Worm (Caenorhabditis elegans) whole organism, L2 larva: ENCODE results near the gene spop-1.

ENCODE experiments used
- alr-1 ChIP-seq: fragments of 150-350 bp; optimal IDR thresholded peaks from 2 replicates; lab custom pipeline; 2014; ENCODE audit warnings: missing biosample characterization, missing genetic modification characterization
- ama-1 ChIP-seq: fragments of 150-350 bp; optimal IDR thresholded peaks from 2 replicates; lab custom pipeline; 2018; ENCODE audit warnings: inconsistent platforms
- egl-27 ChIP-seq: sonication (generic microtip); optimal IDR thresholded peaks from 3 replicates; lab custom pipeline; 2017; ENCODE audit warnings: missing biosample characterization, missing genetic modification reagents, missing genetic modification characterization
- elt-1 ChIP-seq: fragments of 150-350 bp; optimal IDR thresholded peaks from 2 replicates; lab custom pipeline; 2014; ENCODE audit warnings: missing biosample characterization, missing genetic modification characterization
- gmeb-1 ChIP-seq: fragments of 150-350 bp; optimal IDR thresholded peaks from 2 replicates; lab custom pipeline; 2014; ENCODE audit warnings: missing biosample characterization, missing genetic modification characterization
- lin-13 ChIP-seq: fragments of 150-350 bp; optimal IDR thresholded peaks from 2 replicates; lab custom pipeline; 2014; ENCODE audit warnings: missing biosample characterization, missing genetic modification reagents, missing genetic modification characterization
- lsy-2 ChIP-seq, 2 experiments: fragments of 150-350 bp in 1 of 2; sonication (generic microtip) in 1 of 2; optimal IDR thresholded peaks; 2 replicates each; lab custom pipeline; 2014 to 2017; ENCODE audit warnings: missing biosample characterization in 2 of 2, missing genetic modification characterization in 2 of 2
- mab-5 ChIP-seq: fragments of 150-350 bp; optimal IDR thresholded peaks from 2 replicates; lab custom pipeline; 2014; ENCODE audit warnings: missing biosample characterization, missing genetic modification characterization
- mdl-1 ChIP-seq, 2 experiments: fragments of 150-350 bp in 1 of 2; sonication (generic microtip) in 1 of 2; optimal IDR thresholded peaks; 2 replicates each; lab custom pipeline; 2017; ENCODE audit warnings: missing biosample characterization in 2 of 2, missing genetic modification characterization in 2 of 2
- peb-1 ChIP-seq: fragments of 150-350 bp; optimal IDR thresholded peaks from 2 replicates; lab custom pipeline; 2014; ENCODE audit warnings: missing biosample characterization, missing genetic modification characterization
- unc-39 ChIP-seq: fragments of 150-350 bp; optimal IDR thresholded peaks from 2 replicates; lab custom pipeline; 2014; ENCODE audit warnings: missing biosample characterization, missing genetic modification characterization

- TF ChIP-seq egl-27 (tag; lab: Kevin White, UChicago), result no peak
- no peak for TF ChIP-seq mab-5 (tag; lab: Kevin White, UChicago)
- TF ChIP-seq gmeb-1 (tag; lab: Kevin White, UChicago), result no peak
- TF ChIP-seq lin-13 (GFP tag; lab: Kevin White, UChicago), result no peak
- TF ChIP-seq alr-1 (tag; lab: Kevin White, UChicago), result no peak
- no peak for TF ChIP-seq unc-39 (tag; lab: Kevin White, UChicago)
- no peak for TF ChIP-seq elt-1 (tag; lab: Kevin White, UChicago)
- no peak for TF ChIP-seq ama-1 (lab: Kevin White, UChicago)
- no peak for TF ChIP-seq mdl-1 (tag; optimal IDR thresholded peaks at IDR 0.05; lab: Kevin White, UChicago)
- no peak for TF ChIP-seq lsy-2 (tag; optimal IDR thresholded peaks at IDR 0.05; lab: Kevin White, UChicago)
- TF ChIP-seq peb-1, result no peak
Observed at ce11 chrIII:10083242-10083641, 14.6 kb downstream of the spop-1 start, which contains the start of gene T16H12.3.
